Worm (Caenorhabditis elegans) whole organism, L2 larva: ENCODE data around the gene rpl-16.
A peak's percentile ranks its signal among the peaks of the same experiment; 100 is the strongest.

Experiments used
- C34F6.9 ChIP-seq: fragments of 150-350 bp; optimal IDR thresholded peaks from 2 replicates; lab custom pipeline; 2014; ENCODE audit warnings: missing biosample characterization, missing genetic modification characterization
- F13H6.1 ChIP-seq: sonication (generic microtip); optimal IDR thresholded peaks from 2 replicates; lab custom pipeline; 2016; ENCODE audit warnings: missing genetic modification characterization, missing compliant biosample characterization
- R02D3.7 ChIP-seq: fragments of 150-350 bp; optimal IDR thresholded peaks from 2 replicates; lab custom pipeline; 2014; ENCODE audit warnings: missing biosample characterization, missing genetic modification characterization
- ZK546.5 ChIP-seq: sonication (generic microtip); optimal IDR thresholded peaks from 2 replicates; lab custom pipeline; 2017; ENCODE audit warnings: missing biosample characterization, missing genetic modification characterization
- alr-1 ChIP-seq: fragments of 150-350 bp; optimal IDR thresholded peaks from 2 replicates; lab custom pipeline; 2014; ENCODE audit warnings: missing biosample characterization, missing genetic modification characterization
- aly-2 ChIP-seq: fragments of 150-350 bp; optimal IDR thresholded peaks from 2 replicates; lab custom pipeline; 2014; ENCODE audit warnings: missing biosample characterization, missing genetic modification characterization
- ama-1 ChIP-seq: fragments of 150-350 bp; optimal IDR thresholded peaks from 2 replicates; lab custom pipeline; 2018; ENCODE audit warnings: inconsistent platforms
- ceh-82 ChIP-seq: fragments of 150-350 bp; optimal IDR thresholded peaks from 2 replicates; lab custom pipeline; 2014; ENCODE audit warnings: missing biosample characterization, missing genetic modification characterization
- crh-2 ChIP-seq: sonication (generic microtip); optimal IDR thresholded peaks from 2 replicates; lab custom pipeline; 2017; ENCODE audit warnings: missing biosample characterization, missing genetic modification characterization
- egl-27 ChIP-seq: sonication (generic microtip); optimal IDR thresholded peaks from 3 replicates; lab custom pipeline; 2017; ENCODE audit warnings: missing biosample characterization, missing genetic modification reagents, missing genetic modification characterization
- elt-1 ChIP-seq: fragments of 150-350 bp; optimal IDR thresholded peaks from 2 replicates; lab custom pipeline; 2014; ENCODE audit warnings: missing biosample characterization, missing genetic modification characterization
- fos-1 ChIP-seq: fragments of 150-350 bp; optimal IDR thresholded peaks from 2 replicates; lab custom pipeline; 2014; ENCODE audit warnings: missing biosample characterization, missing genetic modification characterization
- gmeb-1 ChIP-seq: fragments of 150-350 bp; optimal IDR thresholded peaks from 2 replicates; lab custom pipeline; 2014; ENCODE audit warnings: missing biosample characterization, missing genetic modification characterization
- lin-11 ChIP-seq: fragments of 150-350 bp; sonication (generic microtip); optimal IDR thresholded peaks from 2 replicates; lab custom pipeline; 2014; ENCODE audit warnings: missing biosample characterization, missing genetic modification characterization, inconsistent platforms, mixed read lengths
- lin-13 ChIP-seq: fragments of 150-350 bp; optimal IDR thresholded peaks from 2 replicates; lab custom pipeline; 2014; ENCODE audit warnings: missing biosample characterization, missing genetic modification reagents, missing genetic modification characterization
- lin-39 ChIP-seq: fragments of 150-350 bp; optimal IDR thresholded peaks from 2 replicates; lab custom pipeline; 2014; ENCODE audit warnings: missing biosample characterization, missing genetic modification reagents, missing genetic modification characterization
- lsy-2 ChIP-seq, 2 experiments: fragments of 150-350 bp in 1 of 2; sonication (generic microtip) in 1 of 2; optimal IDR thresholded peaks; 2 replicates each; lab custom pipeline; 2014 to 2017; ENCODE audit warnings: missing biosample characterization in 2 of 2, missing genetic modification characterization in 2 of 2
- mab-5 ChIP-seq: fragments of 150-350 bp; optimal IDR thresholded peaks from 2 replicates; lab custom pipeline; 2014; ENCODE audit warnings: missing biosample characterization, missing genetic modification characterization
- mbf-1 ChIP-seq: sonication (generic microtip); optimal IDR thresholded peaks from 2 replicates; lab custom pipeline; 2017; ENCODE audit warnings: missing biosample characterization, missing genetic modification characterization
- mdl-1 ChIP-seq, 2 experiments: fragments of 150-350 bp in 1 of 2; sonication (generic microtip) in 1 of 2; optimal IDR thresholded peaks; 2 replicates each; lab custom pipeline; 2017; ENCODE audit warnings: missing biosample characterization in 2 of 2, missing genetic modification characterization in 2 of 2
- nhr-11 ChIP-seq: fragments of 150-350 bp; optimal IDR thresholded peaks from 2 replicates; lab custom pipeline; 2014; ENCODE audit warnings: missing biosample characterization, missing genetic modification characterization
- nhr-12 ChIP-seq: fragments of 150-350 bp; optimal IDR thresholded peaks from 2 replicates; lab custom pipeline; 2014; ENCODE audit warnings: missing biosample characterization, missing genetic modification characterization
- nhr-129 ChIP-seq: fragments of 150-350 bp; optimal IDR thresholded peaks from 2 replicates; lab custom pipeline; 2014; ENCODE audit warnings: missing biosample characterization, missing genetic modification characterization
- nhr-21 ChIP-seq: fragments of 150-350 bp; optimal IDR thresholded peaks from 2 replicates; lab custom pipeline; 2014; ENCODE audit warnings: missing biosample characterization, missing genetic modification characterization
- nhr-23 ChIP-seq: fragments of 150-350 bp; optimal IDR thresholded peaks from 2 replicates; lab custom pipeline; 2014; ENCODE audit warnings: missing biosample characterization, missing genetic modification reagents, missing genetic modification characterization
- nhr-237 ChIP-seq: fragments of 150-350 bp; optimal IDR thresholded peaks from 2 replicates; lab custom pipeline; 2014; ENCODE audit warnings: missing biosample characterization, missing genetic modification characterization
- nhr-6 ChIP-seq: fragments of 150-350 bp; optimal IDR thresholded peaks from 2 replicates; lab custom pipeline; 2014; ENCODE audit warnings: missing biosample characterization, missing genetic modification characterization
- nhr-77 ChIP-seq: fragments of 150-350 bp; optimal IDR thresholded peaks from 2 replicates; lab custom pipeline; 2014; ENCODE audit warnings: missing biosample characterization, missing genetic modification characterization
- peb-1 ChIP-seq: fragments of 150-350 bp; optimal IDR thresholded peaks from 2 replicates; lab custom pipeline; 2014; ENCODE audit warnings: missing biosample characterization, missing genetic modification characterization
- sem-4 ChIP-seq: fragments of 150-350 bp; optimal IDR thresholded peaks from 2 replicates; lab custom pipeline; 2014; ENCODE audit warnings: missing biosample characterization, missing genetic modification reagents, missing genetic modification characterization
- skn-1 ChIP-seq: sonication (generic microtip); optimal IDR thresholded peaks from 2 replicates; lab custom pipeline; 2017; ENCODE audit warnings: missing biosample characterization, missing genetic modification characterization
- sma-3 ChIP-seq: sonication (generic microtip); optimal IDR thresholded peaks from 2 replicates; lab custom pipeline; 2016; ENCODE audit warnings: missing genetic modification reagents, missing genetic modification characterization, missing compliant biosample characterization
- sma-9 ChIP-seq, 2 experiments: fragments of 150-350 bp in 1 of 2; sonication (generic microtip) in 1 of 2; optimal IDR thresholded peaks; 2 replicates each; lab custom pipeline; 2014 to 2016; ENCODE audit warnings: missing genetic modification characterization in 2 of 2, mild to moderate bottlenecking in 1 of 2, missing biosample characterization in 1 of 2, missing compliant biosample characterization in 1 of 2, missing genetic modification reagents in 1 of 2, moderate library complexity in 1 of 2
- snpc-4 ChIP-seq: fragments of 150-350 bp; optimal IDR thresholded peaks from 2 replicates; lab custom pipeline; 2014; ENCODE audit warnings: missing biosample characterization, missing genetic modification characterization
- unc-55 ChIP-seq: fragments of 150-350 bp; sonication (generic microtip); optimal IDR thresholded peaks from 3 replicates; lab custom pipeline; 2014; ENCODE audit warnings: missing biosample characterization, missing genetic modification reagents, missing genetic modification characterization
- unc-62 ChIP-seq: fragments of 150-350 bp; optimal IDR thresholded peaks from 2 replicates; lab custom pipeline; 2014; ENCODE audit warnings: missing biosample characterization, missing genetic modification reagents, missing genetic modification characterization
- zag-1 ChIP-seq: fragments of 150-350 bp; optimal IDR thresholded peaks from 2 replicates; lab custom pipeline; 2014; ENCODE audit warnings: missing biosample characterization, missing genetic modification characterization
- ztf-4 ChIP-seq: fragments of 150-350 bp; optimal IDR thresholded peaks from 2 replicates; lab custom pipeline; 2014; ENCODE audit warnings: missing biosample characterization, missing genetic modification characterization

Gene rpl-16

ce11 chrIII:3539499-3539898 is 36.1 kb upstream of the rpl-16 start:
- TF ChIP-seq nhr-77 (no peak), C34F6.9 (tag; lab: Kevin White, UChicago) (no peak), snpc-4 (tag; lab: Kevin White, UChicago) (no peak), nhr-12 (tag; lab: Kevin White, UChicago) (no peak), ceh-82 (tag; lab: Kevin White, UChicago) (no peak), skn-1 (tag; lab: Kevin White, UChicago) (no peak), unc-62 (no peak), ztf-4 (tag; lab: Kevin White, UChicago) (no peak), mbf-1 (no peak), ama-1 (lab: Kevin White, UChicago) (no peak), ZK546.5 (tag; lab: Kevin White, UChicago) (no peak), elt-1 (tag; lab: Kevin White, UChicago) (no peak), nhr-129 (tag; lab: Kevin White, UChicago) (no peak), nhr-237 (no peak), fos-1 (tag; lab: Kevin White, UChicago) (no peak), nhr-11 (tag; lab: Kevin White, UChicago) (no peak), egl-27 (tag; lab: Kevin White, UChicago) (no peak)
- TF ChIP-seq, all 48 proteins: peak for 0

DNA sequence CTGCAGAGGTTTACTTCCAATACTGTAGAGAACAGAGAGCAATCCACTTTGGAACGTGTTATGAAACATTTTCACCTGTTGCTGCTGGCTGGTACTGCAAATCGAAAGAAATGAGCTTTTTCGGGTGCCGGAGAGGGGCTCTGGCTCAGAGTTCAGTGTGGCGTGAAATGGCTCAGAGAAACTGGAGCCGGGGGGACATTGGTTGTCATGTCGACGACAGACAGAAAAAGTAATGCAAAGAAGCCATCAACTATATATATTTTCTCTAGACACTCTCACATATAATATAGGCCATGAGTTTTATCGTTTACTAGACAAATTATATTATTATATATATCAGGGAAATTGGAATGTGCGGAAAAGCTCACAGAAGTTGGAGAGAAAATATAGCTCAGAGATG is 34.0 kb upstream of the rpl-16 start, which contains the start of gene cfap-20:
TSS of gene cfap-20 (minus strand) at position 101 of the 400 bp plus-strand sequence.
- TF ChIP-seq fos-1 (tag; lab: Kevin White, UChicago) (no peak), crh-2 (tag; lab: Kevin White, UChicago) (no peak), sem-4 (tag; lab: Kevin White, UChicago) (no peak)
- TF ChIP-seq, all 48 proteins: peak for 0

- TF ChIP-seq peb-1 (tag; lab: Kevin White, UChicago), result no peak
- TF ChIP-seq nhr-129 (tag; lab: Kevin White, UChicago), result no peak
- TF ChIP-seq gmeb-1 (tag; lab: Kevin White, UChicago), result no peak
- no peak for TF ChIP-seq lin-11
- no peak for TF ChIP-seq skn-1 (tag; lab: Kevin White, UChicago)
- TF ChIP-seq lin-39 (tag; lab: Kevin White, UChicago), result no peak
- TF ChIP-seq zag-1 (tag; lab: Kevin White, UChicago), result no peak
- TF ChIP-seq ZK546.5 (tag; lab: Kevin White, UChicago), result no peak
- TF ChIP-seq F13H6.1 (tag; lab: Kevin White, UChicago), result no peak
- no peak for TF ChIP-seq R02D3.7 (tag; lab: Kevin White, UChicago)
- TF ChIP-seq unc-55 (GFP tag; lab: Kevin White, UChicago), result no peak
- TF ChIP-seq sma-3 (GFP tag; lab: Kevin White, UChicago), result no peak
- TF ChIP-seq aly-2 (tag; lab: Kevin White, UChicago), result no peak
- TF ChIP-seq fos-1 (tag; lab: Kevin White, UChicago), result no peak
- no peak for TF ChIP-seq nhr-23
Observed at ce11 chrIII:3534185-3534584, 30.8 kb upstream of the rpl-16 start.

ce11 chrIII:3532035-3532434 is 28.6 kb upstream of the rpl-16 start:
- TF ChIP-seq lin-39 (tag; lab: Kevin White, UChicago) (no peak), lin-13 (peak; percentile 45), unc-62 (no peak), nhr-6 (tag; lab: Kevin White, UChicago) (peak; percentile 9), crh-2 (tag; lab: Kevin White, UChicago) (peak; percentile 75), fos-1 (tag; lab: Kevin White, UChicago) (peak; percentile 47), lsy-2 (tag; optimal IDR thresholded peaks at IDR 0.05; lab: Kevin White, UChicago) (peak; percentile 48 to 78), egl-27 (tag; lab: Kevin White, UChicago) (peak; percentile 62), mab-5 (tag; lab: Kevin White, UChicago) (peak; percentile 18), lin-11 (peak; percentile 57), F13H6.1 (tag; lab: Kevin White, UChicago) (peak; percentile 77), mbf-1 (no peak), sma-9 (GFP tag; optimal IDR thresholded peaks at IDR 0.05; lab: Kevin White, UChicago) (peak; percentile 68), sma-9 (tag; optimal IDR thresholded peaks at IDR 0.05; lab: Kevin White, UChicago) (no peak), mdl-1 (tag; optimal IDR thresholded peaks at IDR 0.05; lab: Kevin White, UChicago) (peak in 1 of 2 experiments; percentile 11), nhr-21 (peak; percentile 5), zag-1 (tag; lab: Kevin White, UChicago) (peak; percentile 58), nhr-129 (tag; lab: Kevin White, UChicago) (peak; percentile 91), unc-55 (GFP tag; lab: Kevin White, UChicago) (peak; percentile 84), C34F6.9 (tag; lab: Kevin White, UChicago) (peak; percentile 92), gmeb-1 (tag; lab: Kevin White, UChicago) (no peak), alr-1 (no peak)
- TF ChIP-seq, all 48 proteins: peak for 16
